Fruit fly (Drosophila melanogaster) whole organism, embryonic: ENCODE measurements around the gene p24-1.

Experiments
- ATbp ChIP-seq: fragments of 200-800 bp; sonication (Bioruptor generic); optimal IDR thresholded peaks from 2 replicates; lab custom pipeline; 2017; ENCODE audit warnings: missing biosample characterization, mild to moderate bottlenecking, missing genetic modification characterization, missing genetic modification reagents
- BEAF-32 ChIP-seq: fragments of 200-800 bp; sonication (Bioruptor generic); optimal IDR thresholded peaks from 3 replicates; lab custom pipeline; 2017; ENCODE audit warnings: missing biosample characterization, missing genetic modification characterization, mild to moderate bottlenecking, moderate library complexity, missing genetic modification reagents
- C15 ChIP-seq: fragments of 200-800 bp; sonication (Bioruptor generic); IDR thresholded peaks from 3 replicates; pipeline ENCODE4 v1.3.6; 2022; ENCODE audit warnings: missing biosample characterization, missing genetic modification characterization
- CG10431 ChIP-seq: fragments of 200-800 bp; sonication (Bioruptor generic); optimal IDR thresholded peaks from 3 replicates; lab custom pipeline; 2018; ENCODE audit warnings: missing biosample characterization, mild to moderate bottlenecking, missing genetic modification characterization
- CG10979 ChIP-seq: fragments of 200-800 bp; sonication (Bioruptor generic); optimal IDR thresholded peaks from 2 replicates; lab custom pipeline; 2018; ENCODE audit warnings: missing biosample characterization, mild to moderate bottlenecking, missing genetic modification characterization, moderate library complexity
- CG11723 ChIP-seq: fragments of 200-800 bp; sonication (Bioruptor generic); optimal IDR thresholded peaks from 2 replicates; lab custom pipeline; 2017; ENCODE audit warnings: missing biosample characterization, mild to moderate bottlenecking, missing genetic modification characterization
- CG12391 ChIP-seq: fragments of 200-800 bp; sonication (Bioruptor generic); optimal IDR thresholded peaks from 3 replicates; lab custom pipeline; 2018; ENCODE audit warnings: missing biosample characterization, mild to moderate bottlenecking, missing genetic modification characterization, moderate library complexity
- CG13123 ChIP-seq: fragments of 200-800 bp; sonication (Bioruptor generic); optimal IDR thresholded peaks from 2 replicates; lab custom pipeline; 2016; ENCODE audit warnings: missing biosample characterization, missing genetic modification characterization
- CG13287 ChIP-seq: fragments of 200-800 bp; sonication (Bioruptor generic); IDR thresholded peaks from 2 replicates; pipeline ENCODE4 v1.3.6; 2022; ENCODE audit warnings: missing biosample characterization, missing genetic modification characterization; ENCODE audit not compliant: partially characterized antibody
- CG14441 ChIP-seq: fragments of 200-800 bp; sonication (Bioruptor generic); IDR thresholded peaks from 2 replicates; pipeline ENCODE4 v1.3.6; 2022; ENCODE audit warnings: missing biosample characterization, missing genetic modification characterization
- CG15073 ChIP-seq: fragments of 200-800 bp; sonication (Bioruptor generic); optimal IDR thresholded peaks from 2 replicates; lab custom pipeline; 2016; ENCODE audit warnings: missing biosample characterization, missing genetic modification characterization
- CG15601 ChIP-seq: fragments of 200-800 bp; sonication (Bioruptor generic); optimal IDR thresholded peaks from 3 replicates; lab custom pipeline; 2019; ENCODE audit warnings: missing biosample characterization, mild to moderate bottlenecking, missing genetic modification characterization, moderate library complexity
- CG15696 ChIP-seq: fragments of 200-800 bp; sonication (Bioruptor generic); optimal IDR thresholded peaks from 2 replicates; lab custom pipeline; 2019; ENCODE audit warnings: missing biosample characterization, mild to moderate bottlenecking, missing genetic modification characterization, moderate library complexity
- CG17361 ChIP-seq: fragments of 200-800 bp; sonication (Bioruptor generic); IDR thresholded peaks from 3 replicates; pipeline ENCODE4 v1.3.6; 2022; ENCODE audit warnings: missing biosample characterization, missing genetic modification characterization
- CG17912 ChIP-seq: fragments of 200-800 bp; sonication (Bioruptor generic); optimal IDR thresholded peaks from 2 replicates; lab custom pipeline; 2018; ENCODE audit warnings: missing biosample characterization, mild to moderate bottlenecking, missing genetic modification characterization
- CG18619 ChIP-seq: fragments of 200-800 bp; sonication (Bioruptor generic); optimal IDR thresholded peaks from 3 replicates; lab custom pipeline; 2017; ENCODE audit warnings: missing biosample characterization, mild to moderate bottlenecking, missing genetic modification characterization
- CG30403 ChIP-seq: fragments of 200-800 bp; sonication (Bioruptor generic); optimal IDR thresholded peaks from 3 replicates; lab custom pipeline; 2016; ENCODE audit warnings: missing biosample characterization, missing genetic modification characterization
- CG7987 ChIP-seq: fragments of 200-800 bp; sonication (Bioruptor generic); optimal IDR thresholded peaks from 2 replicates; lab custom pipeline; 2018; ENCODE audit warnings: missing biosample characterization, mild to moderate bottlenecking, missing genetic modification characterization, moderate library complexity
- Doc2 ChIP-seq: fragments of 200-800 bp; sonication (Bioruptor generic); IDR thresholded peaks from 2 replicates; pipeline ENCODE4 v1.3.6; 2022; ENCODE audit warnings: missing biosample characterization, missing genetic modification characterization
- Dp ChIP-seq: fragments of 200-800 bp; sonication (Bioruptor generic); optimal IDR thresholded peaks from 2 replicates; lab custom pipeline; 2018; ENCODE audit warnings: missing biosample characterization, mild to moderate bottlenecking, missing genetic modification characterization, moderate library complexity
- E2f2 ChIP-seq: fragments of 200-800 bp; sonication (Bioruptor generic); IDR thresholded peaks from 2 replicates; pipeline ENCODE4 v1.3.6; 2022; ENCODE audit warnings: missing biosample characterization, missing genetic modification characterization
- H15 ChIP-seq: fragments of 200-800 bp; sonication (Bioruptor generic); IDR thresholded peaks from 3 replicates; pipeline ENCODE4 v1.3.6; 2022; ENCODE audit warnings: missing biosample characterization, missing genetic modification characterization
- Hey ChIP-seq: fragments of 200-800 bp; sonication (Bioruptor generic); optimal IDR thresholded peaks from 3 replicates; lab custom pipeline; 2018; ENCODE audit warnings: missing biosample characterization, mild to moderate bottlenecking, missing genetic modification characterization
- Lim3 ChIP-seq: fragments of 200-800 bp; sonication (Bioruptor generic); IDR thresholded peaks from 2 replicates; pipeline ENCODE4 v1.3.6; 2022; ENCODE audit warnings: missing biosample characterization, missing genetic modification characterization
- Med ChIP-seq: fragments of 200-800 bp; sonication (Bioruptor generic); peaks from one replicate; lab custom pipeline; 2016; ENCODE audit warnings: missing biosample characterization, missing genetic modification characterization, mild to moderate bottlenecking, inconsistent platforms, moderate library complexity
- Myb ChIP-seq: fragments of 200-800 bp; sonication (Bioruptor generic); optimal IDR thresholded peaks from 2 replicates; lab custom pipeline; 2016; ENCODE audit warnings: missing biosample characterization, missing genetic modification characterization
- Oaz ChIP-seq: fragments of 200-800 bp; sonication (Bioruptor generic); IDR thresholded peaks from 2 replicates; pipeline ENCODE4 v1.3.6; 2022; ENCODE audit warnings: missing biosample characterization, missing genetic modification characterization
- Ptx1 ChIP-seq: fragments of 200-800 bp; sonication (Bioruptor generic); IDR thresholded peaks from 2 replicates; pipeline ENCODE4 v1.3.6; 2022; ENCODE audit warnings: missing biosample characterization, missing genetic modification characterization
- Spps ChIP-seq: fragments of 200-800 bp; sonication (Bioruptor generic); optimal IDR thresholded peaks from 2 replicates; lab custom pipeline; 2018; ENCODE audit warnings: missing biosample characterization, mild to moderate bottlenecking, missing genetic modification characterization
- Ssrp ChIP-seq: fragments of 200-800 bp; sonication (Bioruptor generic); optimal IDR thresholded peaks from 2 replicates; lab custom pipeline; 2018; ENCODE audit warnings: missing biosample characterization, mild to moderate bottlenecking, missing genetic modification characterization, moderate library complexity
- Trl ChIP-seq, 3 experiments: fragments of >200 bp in 2 of 3; fragments of 200-800 bp in 1 of 3; sonication (Bioruptor generic) in 1 of 3; optimal IDR thresholded peaks; 2 replicates in 1 of 3; 3 replicates in 2 of 3; lab custom pipeline; 2016 to 2017; ENCODE audit warnings: missing biosample characterization in 1 of 3, missing genetic modification characterization in 1 of 3
- Usf ChIP-seq: fragments of 200-800 bp; sonication (Bioruptor generic); optimal IDR thresholded peaks from 2 replicates; lab custom pipeline; 2017; ENCODE audit warnings: missing genotype, missing biosample characterization, missing genetic modification characterization
- ab ChIP-seq: fragments of 200-800 bp; sonication (Bioruptor generic); optimal IDR thresholded peaks from 2 replicates; lab custom pipeline; 2016; ENCODE audit warnings: missing biosample characterization, missing genetic modification characterization
- abd-A ChIP-seq: fragments of 200-800 bp; sonication (Bioruptor generic); optimal IDR thresholded peaks from 3 replicates; lab custom pipeline; 2019; ENCODE audit warnings: missing biosample characterization, mild to moderate bottlenecking, missing genetic modification characterization, moderate library complexity
- cato ChIP-seq: fragments of 200-800 bp; sonication (Bioruptor generic); optimal IDR thresholded peaks from 2 replicates; lab custom pipeline; 2016; ENCODE audit warnings: missing biosample characterization, missing genetic modification characterization, borderline replicate concordance
- caup ChIP-seq: fragments of 200-800 bp; sonication (Bioruptor generic); optimal IDR thresholded peaks from 3 replicates; lab custom pipeline; 2017; ENCODE audit warnings: missing biosample characterization, mild to moderate bottlenecking, missing genetic modification characterization, moderate library complexity; ENCODE audit not compliant: severe bottlenecking
- cwo ChIP-seq: fragments of 200-800 bp; sonication (Bioruptor generic); optimal IDR thresholded peaks from 3 replicates; lab custom pipeline; 2017; ENCODE audit warnings: missing biosample characterization, missing genetic modification characterization, mild to moderate bottlenecking, moderate library complexity, missing genetic modification reagents
- gsb-n ChIP-seq: fragments of 200-800 bp; sonication (Bioruptor generic); optimal IDR thresholded peaks from 3 replicates; lab custom pipeline; 2018; ENCODE audit warnings: missing biosample characterization, mild to moderate bottlenecking, missing genetic modification characterization
- lilli ChIP-seq: fragments of 200-800 bp; sonication (Bioruptor generic); optimal IDR thresholded peaks from 3 replicates; lab custom pipeline; 2016; ENCODE audit warnings: missing biosample characterization, missing genetic modification characterization
- mirr ChIP-seq: fragments of 200-800 bp; sonication (Bioruptor generic); optimal IDR thresholded peaks from 3 replicates; lab custom pipeline; 2018; ENCODE audit warnings: missing biosample characterization, mild to moderate bottlenecking, missing genetic modification characterization
- pros ChIP-seq: fragments of 200-800 bp; sonication (Bioruptor generic); optimal IDR thresholded peaks from 3 replicates; lab custom pipeline; 2019; ENCODE audit warnings: missing biosample characterization, mild to moderate bottlenecking, missing genetic modification characterization, moderate library complexity
- psq ChIP-seq: fragments of 200-800 bp; sonication (Bioruptor generic); optimal IDR thresholded peaks from 2 replicates; lab custom pipeline; 2017; ENCODE audit warnings: missing biosample characterization, missing genetic modification characterization
- sim ChIP-seq: fragments of 200-800 bp; sonication (Bioruptor generic); IDR thresholded peaks from 2 replicates; pipeline ENCODE4 v1.3.6; 2022; ENCODE audit warnings: missing biosample characterization, missing genetic modification characterization
- sna ChIP-seq: fragments of 200-800 bp; sonication (Bioruptor generic); IDR thresholded peaks from 2 replicates; pipeline ENCODE4 v1.3.6; 2022; ENCODE audit warnings: missing biosample characterization, missing genetic modification characterization; ENCODE audit not compliant: partially characterized antibody
- stwl ChIP-seq: fragments of 200-800 bp; sonication (Bioruptor generic); optimal IDR thresholded peaks from 3 replicates; lab custom pipeline; 2018; ENCODE audit warnings: missing biosample characterization, mild to moderate bottlenecking, missing genetic modification characterization, moderate library complexity
- sug ChIP-seq: fragments of 200-800 bp; optimal IDR thresholded peaks from 2 replicates; lab custom pipeline; 2019; ENCODE audit warnings: missing biosample characterization, mild to moderate bottlenecking, missing genetic modification characterization, moderate library complexity
- tio ChIP-seq: fragments of 200-800 bp; sonication (Bioruptor generic); optimal IDR thresholded peaks from 2 replicates; lab custom pipeline; 2017; ENCODE audit warnings: missing biosample characterization, missing genetic modification characterization, inconsistent platforms
- unc-4 ChIP-seq: fragments of 200-800 bp; sonication (Bioruptor generic); IDR thresholded peaks from 2 replicates; pipeline ENCODE4 v1.3.6; 2022; ENCODE audit warnings: missing biosample characterization, missing genetic modification characterization; ENCODE audit not compliant: partially characterized antibody

The p24-1 gene

dm6 chrX:11854758-11855465 is 2.6 kb upstream of the p24-1 start, which contains the start of the genes CG10347 and ATP7 (continued):
- TF ChIP-seq Hey: no peak
- TF ChIP-seq sug: peak; percentile 49
- TF ChIP-seq sna (GFP tag; lab: Robert Waterston, UW): peak; percentile 96
- TF ChIP-seq Trl (optimal IDR thresholded peaks at IDR 0.05; lab: Kevin White, UChicago): no peak
- TF ChIP-seq Trl (GFP tag; optimal IDR thresholded peaks at IDR 0.05; lab: Kevin White, UChicago): peak; percentile 2
- TF ChIP-seq Ssrp: no peak
- no peak for TF ChIP-seq CG10431
- peak; percentile 1 for TF ChIP-seq CG15696 (tag; lab: Kevin White, UChicago)
- TF ChIP-seq gsb-n: no peak
- TF ChIP-seq CG15601 (tag; lab: Kevin White, UChicago): no peak
- TF ChIP-seq CG30403 (GFP tag; lab: Kevin White, UChicago): peak; percentile 62
- TF ChIP-seq E2f2: peak; percentile 64
- no peak for TF ChIP-seq cato (GFP tag; lab: Kevin White, UChicago)
- TF ChIP-seq Spps (tag; lab: Kevin White, UChicago): no peak
- TF ChIP-seq lilli (GFP tag; lab: Kevin White, UChicago): peak; percentile 55
- peak; percentile 96 for TF ChIP-seq CG13287 (GFP tag; lab: Robert Waterston, UW)
- 0 out of 3 replicates have a peak, but pooled peaks have one; percentile 23 for TF ChIP-seq H15 (GFP tag; lab: Robert Waterston, UW)
- TF ChIP-seq tio: no peak
- TF ChIP-seq mirr (GFP tag; lab: Kevin White, UChicago): no peak
- peak; percentile 93 for TF ChIP-seq BEAF-32 (GFP tag; lab: Kevin White, UChicago)
- TF ChIP-seq Myb (GFP tag; lab: Kevin White, UChicago): peak; percentile 14
- no peak for TF ChIP-seq Oaz (GFP tag; lab: Robert Waterston, UW)
- no peak for TF ChIP-seq CG15073 (GFP tag; lab: Kevin White, UChicago)
- no peak for TF ChIP-seq C15 (GFP tag; lab: Robert Waterston, UW)
- TF ChIP-seq ab: no peak
- TF ChIP-seq pros (GFP tag; lab: Kevin White, UChicago): no peak
- no peak for TF ChIP-seq abd-A (tag; lab: Kevin White, UChicago)
- TF ChIP-seq caup (GFP tag; lab: Kevin White, UChicago): no peak
- no peak for TF ChIP-seq Usf (GFP tag; lab: Kevin White, UChicago)
- TF ChIP-seq Lim3 (GFP tag; lab: Robert Waterston, UW): no peak
- TF ChIP-seq sim (GFP tag; lab: Robert Waterston, UW): no peak
- no peak for TF ChIP-seq Doc2 (GFP tag; lab: Robert Waterston, UW)
- TF ChIP-seq CG10979 (tag; lab: Kevin White, UChicago): no peak
- peak; percentile 57 for TF ChIP-seq stwl (tag; lab: Kevin White, UChicago)
- TF ChIP-seq ATbp (GFP tag; lab: Kevin White, UChicago): no peak
- TF ChIP-seq CG12391 (tag; lab: Kevin White, UChicago): peak; percentile 59
- peak; percentile 86 for TF ChIP-seq Med (GFP tag; lab: Kevin White, UChicago)
- no peak for TF ChIP-seq CG18619
- TF ChIP-seq CG17912 (GFP tag; lab: Kevin White, UChicago): no peak
- no peak for TF ChIP-seq CG7987 (GFP tag; lab: Kevin White, UChicago)
- peak; percentile 53 for TF ChIP-seq Dp (GFP tag; lab: Kevin White, UChicago)
- no peak for TF ChIP-seq psq (GFP tag; lab: Kevin White, UChicago)
- TF ChIP-seq cwo (GFP tag; lab: Kevin White, UChicago): no peak
- no peak for TF ChIP-seq CG14441 (GFP tag; lab: Robert Waterston, UW)
- TF ChIP-seq CG11723 (GFP tag; lab: Kevin White, UChicago): no peak
- peak; percentile 93 for TF ChIP-seq unc-4 (GFP tag; lab: Robert Waterston, UW)
- no peak for TF ChIP-seq CG13123 (GFP tag; lab: Kevin White, UChicago)
- TF ChIP-seq CG17361 (GFP tag; lab: Robert Waterston, UW): 0 out of 3 replicates have a peak, but pooled peaks have one; percentile 11
- no peak for TF ChIP-seq Ptx1 (GFP tag; lab: Robert Waterston, UW)
